Fruit fly (Drosophila melanogaster): ENCODE data around the gene Vha68-3.

Vha68-3 gene

DNA sequence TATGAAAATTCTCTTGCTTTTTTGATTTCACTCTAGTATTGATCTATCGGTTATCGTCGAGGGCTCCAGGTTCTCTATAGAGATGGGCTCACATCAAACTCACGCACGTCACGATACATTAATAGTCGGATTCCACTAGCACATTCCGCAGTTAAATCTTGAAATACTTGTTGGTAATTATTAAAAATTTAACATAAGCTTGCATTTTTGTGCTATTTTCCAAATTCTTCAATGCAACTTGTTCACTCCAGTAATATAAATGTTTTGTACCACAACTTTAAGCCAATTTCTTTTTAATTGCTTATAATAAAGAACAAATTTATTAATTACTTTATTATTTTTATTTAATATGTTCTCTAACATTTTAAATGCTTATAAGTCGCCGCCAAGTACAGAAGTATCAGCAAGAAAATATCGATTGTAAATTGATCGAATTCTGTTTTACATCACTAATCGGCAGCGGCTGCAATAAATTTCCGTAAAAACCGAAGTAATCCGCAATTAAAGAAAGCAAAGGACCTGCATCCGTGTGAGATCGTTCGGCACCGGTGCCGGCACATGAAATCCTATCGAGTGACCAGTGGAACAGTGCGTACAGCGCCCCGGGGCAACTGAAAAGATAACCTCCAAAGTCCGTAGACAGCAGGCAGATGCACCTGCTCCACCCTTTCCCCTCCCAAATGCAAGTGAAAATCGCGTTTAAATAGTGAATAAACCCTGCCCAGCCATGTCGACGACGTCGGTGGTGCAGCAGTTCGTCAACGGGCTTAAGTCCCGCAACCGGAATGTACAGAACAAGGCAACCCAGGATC lies 25.7 kb downstream of the Vha68-3 start, which contains the start of the genes Vha68-1 and mTor:
Gene Vha68-1 (minus strand): TSS at position 49 of the 812 bp plus-strand sequence.
Gene mTor (plus strand): TSS at position 422 of the 812 bp plus-strand sequence.
- no peak for TF ChIP-seq usp (GFP tag; optimal IDR thresholded peaks at IDR 0.05)
- no peak for TF ChIP-seq CG8478 (optimal IDR thresholded peaks at IDR 0.05)
- no peak for TF ChIP-seq pan (optimal IDR thresholded peaks at IDR 0.05)
- TF ChIP-seq Dll (optimal IDR thresholded peaks at IDR 0.05) = no peak
- no peak for TF ChIP-seq psq (optimal IDR thresholded peaks at IDR 0.05)
- TF ChIP-seq EcR (GFP tag; optimal IDR thresholded peaks at IDR 0.05) = no peak

DNA sequence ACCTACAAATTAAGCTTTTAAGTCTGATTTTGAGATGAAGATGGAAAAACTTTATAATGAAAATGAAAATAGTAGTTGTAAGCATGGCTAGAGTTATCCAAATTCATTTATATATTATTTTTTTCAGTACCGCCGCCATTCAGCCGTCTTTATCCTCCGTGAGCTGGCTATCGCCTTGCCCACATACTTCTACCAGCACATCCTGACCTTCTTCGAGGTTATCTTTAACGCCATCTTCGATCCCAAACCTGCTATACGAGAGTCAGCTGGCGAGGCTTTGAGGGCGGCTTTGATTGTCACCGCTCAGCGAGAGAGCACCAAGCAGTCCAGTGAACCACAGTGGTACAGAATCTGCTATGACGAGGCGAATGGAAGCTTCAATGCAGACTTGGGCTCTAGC lies 26.7 kb downstream of the Vha68-3 start:
- no peak for TF ChIP-seq usp (GFP tag; optimal IDR thresholded peaks at IDR 0.05)
- TF ChIP-seq pan (optimal IDR thresholded peaks at IDR 0.05) = no peak
- no peak for TF ChIP-seq CG8478 (optimal IDR thresholded peaks at IDR 0.05)

- TF ChIP-seq Dll (optimal IDR thresholded peaks at IDR 0.05) (no peak), usp (GFP tag; optimal IDR thresholded peaks at IDR 0.05) (no peak), EcR (GFP tag; optimal IDR thresholded peaks at IDR 0.05) (no peak), CG8478 (optimal IDR thresholded peaks at IDR 0.05) (no peak), psq (optimal IDR thresholded peaks at IDR 0.05) (no peak), pan (optimal IDR thresholded peaks at IDR 0.05) (no peak)
Observed at dm6 chr2L:13014038-13014790, 35.6 kb downstream of the Vha68-3 start.

- no peak for TF ChIP-seq Dll (optimal IDR thresholded peaks at IDR 0.05)
- TF ChIP-seq EcR (GFP tag; optimal IDR thresholded peaks at IDR 0.05) = no peak
- TF ChIP-seq psq (optimal IDR thresholded peaks at IDR 0.05) = no peak
- TF ChIP-seq CG8478 (optimal IDR thresholded peaks at IDR 0.05) = no peak
- no peak for TF ChIP-seq pan (optimal IDR thresholded peaks at IDR 0.05)
- no peak for TF ChIP-seq usp (GFP tag; optimal IDR thresholded peaks at IDR 0.05)
Observed at dm6 chr2L:13018992-13019484, 40.5 kb downstream of the Vha68-3 start, which contains the start of gene Ube4B. TSS of gene Ube4B (minus strand) at chr2L:13019434.

DNA sequence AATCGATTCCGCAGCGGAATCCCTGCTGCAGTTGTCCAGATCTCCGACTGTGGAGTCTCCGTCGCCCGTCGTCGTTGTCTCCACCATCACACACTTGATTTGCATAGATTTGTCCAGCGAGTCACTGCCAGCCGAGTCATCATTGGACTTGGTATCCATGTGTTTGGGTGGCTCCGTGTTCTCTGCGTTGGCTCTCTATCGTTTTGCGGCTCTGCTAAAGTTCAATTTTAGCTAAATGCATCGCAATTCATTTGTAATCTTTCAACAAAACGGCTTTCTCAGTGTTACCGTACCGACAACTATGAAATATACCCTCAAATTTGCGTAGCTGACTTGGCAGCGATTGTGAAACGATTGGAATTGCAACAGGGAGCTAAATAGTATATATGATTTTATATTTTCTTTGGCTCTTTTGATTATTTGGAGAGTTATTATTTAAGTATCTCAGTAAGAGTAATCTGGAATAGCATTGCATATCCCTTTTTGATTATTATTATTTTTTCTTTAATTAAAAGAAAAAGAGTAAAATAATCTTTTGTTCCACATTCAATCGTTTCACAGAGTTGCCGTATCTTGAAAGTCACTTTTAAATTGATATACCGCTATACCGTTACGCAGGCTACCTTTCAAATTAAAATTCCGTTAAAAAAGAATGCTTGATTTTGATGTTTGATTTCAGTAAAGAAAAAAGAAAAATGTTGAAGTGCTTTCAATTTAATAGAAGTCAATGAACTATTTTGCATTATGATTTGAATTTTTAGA lies 42.6 kb downstream of the Vha68-3 start, which contains the start of gene CG9933:
Gene CG9933 (minus strand): TSS at position 293 of the 762 bp plus-strand sequence.
- TF ChIP-seq Dll (optimal IDR thresholded peaks at IDR 0.05) (no peak), pan (optimal IDR thresholded peaks at IDR 0.05) (no peak), CG8478 (optimal IDR thresholded peaks at IDR 0.05) (no peak), EcR (GFP tag; optimal IDR thresholded peaks at IDR 0.05) (no peak), psq (optimal IDR thresholded peaks at IDR 0.05) (no peak), usp (GFP tag; optimal IDR thresholded peaks at IDR 0.05) (no peak)

dm6 chr2L:13028923-13029322 lies 50.3 kb downstream of the Vha68-3 start:
- TF ChIP-seq CG8478 (optimal IDR thresholded peaks at IDR 0.05) (no peak), EcR (GFP tag; optimal IDR thresholded peaks at IDR 0.05) (no peak), psq (optimal IDR thresholded peaks at IDR 0.05) (no peak), pan (optimal IDR thresholded peaks at IDR 0.05) (no peak), Dll (optimal IDR thresholded peaks at IDR 0.05) (no peak), usp (GFP tag; optimal IDR thresholded peaks at IDR 0.05) (no peak)
